Fruit fly (Drosophila melanogaster) whole organism, embryonic: ENCODE data around the gene CG43845.

Experiments used
- Ada2b ChIP-seq: fragments of 200-800 bp; sonication (Bioruptor generic); IDR thresholded peaks from 2 replicates; pipeline ENCODE4 v1.3.6; 2022; ENCODE audit warnings: missing biosample characterization, missing genetic modification characterization
- Atf3 ChIP-seq: fragments of 200-800 bp; sonication (Bioruptor generic); optimal IDR thresholded peaks from 3 replicates; lab custom pipeline; 2016; ENCODE audit warnings: missing biosample characterization, missing genetic modification characterization
- Atf6 ChIP-seq: fragments of 200-800 bp; sonication (Bioruptor generic); IDR thresholded peaks from 2 replicates; pipeline ENCODE4 v1.3.6; 2022; ENCODE audit warnings: missing biosample characterization, missing genetic modification characterization
- CG12299 ChIP-seq: fragments of 200-800 bp; sonication (Bioruptor generic); optimal IDR thresholded peaks from 2 replicates; lab custom pipeline; 2018; ENCODE audit warnings: missing biosample characterization, mild to moderate bottlenecking, missing genetic modification characterization
- CG1233 ChIP-seq: fragments of 200-800 bp; sonication (Bioruptor generic); optimal IDR thresholded peaks from 4 replicates; lab custom pipeline; 2018; ENCODE audit warnings: missing biosample characterization, mild to moderate bottlenecking, missing genetic modification characterization
- CG13894 ChIP-seq: fragments of 200-800 bp; sonication (Bioruptor generic); optimal IDR thresholded peaks from 3 replicates; lab custom pipeline; 2018; ENCODE audit warnings: missing biosample characterization, mild to moderate bottlenecking, missing genetic modification characterization, moderate library complexity
- CG14050 ChIP-seq: fragments of 200-800 bp; sonication (Bioruptor generic); IDR thresholded peaks from 3 replicates; pipeline ENCODE4 v1.3.6; 2022; ENCODE audit warnings: missing biosample characterization, missing genetic modification characterization
- CG17328 ChIP-seq: fragments of 200-800 bp; sonication (Bioruptor generic); IDR thresholded peaks from 2 replicates; pipeline ENCODE4 v1.3.6; 2022; ENCODE audit warnings: missing biosample characterization, missing genetic modification characterization
- CG17829 ChIP-seq: fragments of 200-800 bp; optimal IDR thresholded peaks from 2 replicates; lab custom pipeline; 2019; ENCODE audit warnings: missing biosample characterization, mild to moderate bottlenecking, missing genetic modification characterization, moderate library complexity
- CG2875 ChIP-seq: fragments of 200-800 bp; sonication (Bioruptor generic); optimal IDR thresholded peaks from 2 replicates; lab custom pipeline; 2017; ENCODE audit warnings: missing biosample characterization, mild to moderate bottlenecking, missing genetic modification characterization, missing genetic modification reagents
- CG32772 ChIP-seq: fragments of 200-800 bp; sonication (Bioruptor generic); IDR thresholded peaks from 2 replicates; pipeline ENCODE4 v1.3.6; 2022; ENCODE audit warnings: missing biosample characterization, missing genetic modification characterization
- CG33213 ChIP-seq: fragments of 200-800 bp; sonication (Bioruptor generic); optimal IDR thresholded peaks from 3 replicates; lab custom pipeline; 2016; ENCODE audit warnings: missing biosample characterization, missing genetic modification characterization
- CG33557 ChIP-seq: fragments of 200-800 bp; sonication (Bioruptor generic); optimal IDR thresholded peaks from 2 replicates; lab custom pipeline; 2019; ENCODE audit warnings: missing biosample characterization, mild to moderate bottlenecking, missing genetic modification characterization, moderate library complexity
- CG5245 ChIP-seq: fragments of 200-800 bp; sonication (Bioruptor generic); optimal IDR thresholded peaks from 3 replicates; lab custom pipeline; 2016; ENCODE audit warnings: missing biosample characterization, missing genetic modification characterization
- CG7987 ChIP-seq: fragments of 200-800 bp; sonication (Bioruptor generic); optimal IDR thresholded peaks from 2 replicates; lab custom pipeline; 2018; ENCODE audit warnings: missing biosample characterization, mild to moderate bottlenecking, missing genetic modification characterization, moderate library complexity
- CG8388 ChIP-seq: fragments of 200-800 bp; sonication (Bioruptor generic); optimal IDR thresholded peaks from 2 replicates; lab custom pipeline; 2019; ENCODE audit warnings: missing biosample characterization, mild to moderate bottlenecking, missing genetic modification characterization, moderate library complexity
- Dad ChIP-seq: fragments of 200-800 bp; sonication (Bioruptor generic); optimal IDR thresholded peaks from 3 replicates; lab custom pipeline; 2016; ENCODE audit warnings: missing biosample characterization, missing genetic modification characterization
- Ets65A ChIP-seq: fragments of 200-800 bp; sonication (Bioruptor generic); peaks from one replicate; lab custom pipeline; 2016; ENCODE audit warnings: missing biosample characterization, missing genetic modification characterization
- Gug ChIP-seq: fragments of 200-800 bp; sonication (Bioruptor generic); IDR thresholded peaks from 4 replicates; pipeline ENCODE4 v1.3.6; 2022; ENCODE audit warnings: missing biosample characterization, missing genetic modification characterization
- H2.0 ChIP-seq: fragments of 200-800 bp; sonication (Bioruptor generic); IDR thresholded peaks from 2 replicates; pipeline ENCODE4 v1.3.6; 2022; ENCODE audit warnings: missing biosample characterization, missing genetic modification characterization
- HLH3B ChIP-seq: fragments of 200-800 bp; sonication (Bioruptor generic); IDR thresholded peaks from 2 replicates; pipeline ENCODE4 v1.3.6; 2022; ENCODE audit warnings: missing biosample characterization, missing genetic modification characterization
- HLH54F ChIP-seq: fragments of 200-800 bp; sonication (Bioruptor generic); optimal IDR thresholded peaks from 3 replicates; lab custom pipeline; 2016; ENCODE audit warnings: missing biosample characterization, missing genetic modification characterization
- Hr78 ChIP-seq, 2 experiments: fragments of 200-800 bp in 1 of 2; fragments of >200 bp in 1 of 2; sonication (Bioruptor generic) in 1 of 2; optimal IDR thresholded peaks; 2 replicates each; lab custom pipeline; 2017 to 2019; ENCODE audit warnings: missing biosample characterization in 2 of 2, missing genetic modification characterization in 2 of 2, mild to moderate bottlenecking in 1 of 2, moderate library complexity in 1 of 2
- Kr ChIP-seq: fragments of 200-800 bp; sonication (Bioruptor generic); optimal IDR thresholded peaks from 2 replicates; lab custom pipeline; 2017; ENCODE audit warnings: missing biosample characterization, mild to moderate bottlenecking, missing genetic modification characterization
- Optix ChIP-seq: fragments of 200-800 bp; sonication (Bioruptor generic); IDR thresholded peaks from 3 replicates; pipeline ENCODE4 v1.3.6; 2022; ENCODE audit warnings: missing biosample characterization, missing genetic modification characterization
- Ptx1 ChIP-seq: fragments of 200-800 bp; sonication (Bioruptor generic); IDR thresholded peaks from 2 replicates; pipeline ENCODE4 v1.3.6; 2022; ENCODE audit warnings: missing biosample characterization, missing genetic modification characterization
- Scr ChIP-seq: fragments of 200-800 bp; sonication (Bioruptor generic); IDR thresholded peaks from 2 replicates; pipeline ENCODE4 v1.3.6; 2022; ENCODE audit warnings: missing biosample characterization, missing genetic modification characterization; ENCODE audit not compliant: partially characterized antibody
- Six4 ChIP-seq: fragments of 200-800 bp; sonication (Bioruptor generic); optimal IDR thresholded peaks from 2 replicates; lab custom pipeline; 2016; ENCODE audit warnings: missing biosample characterization, missing genetic modification characterization
- Taf1 ChIP-seq: fragments of 200-800 bp; sonication (Bioruptor generic); IDR thresholded peaks from 2 replicates; pipeline ENCODE4 v1.3.6; 2022; ENCODE audit warnings: missing biosample characterization, missing genetic modification characterization
- al ChIP-seq: fragments of 200-800 bp; sonication (Bioruptor generic); IDR thresholded peaks from 2 replicates; pipeline ENCODE4 v1.3.6; 2022; ENCODE audit warnings: missing biosample characterization, missing genetic modification characterization
- ase ChIP-seq: fragments of 200-800 bp; sonication (Bioruptor generic); IDR thresholded peaks from 3 replicates; pipeline ENCODE4 v1.3.6; 2022; ENCODE audit warnings: missing biosample characterization, missing genetic modification characterization
- bsh ChIP-seq, 2 experiments: fragments of 200-800 bp; sonication (Bioruptor generic); optimal IDR thresholded peaks; 2 replicates each; lab custom pipeline; 2017 to 2018; ENCODE audit warnings: mild to moderate bottlenecking in 2 of 2, missing biosample characterization in 2 of 2, missing genetic modification characterization in 2 of 2, moderate library complexity in 1 of 2
- chn ChIP-seq: fragments of 200-800 bp; sonication (Bioruptor generic); optimal IDR thresholded peaks from 2 replicates; lab custom pipeline; 2016; ENCODE audit warnings: missing biosample characterization, missing genetic modification characterization
- crol ChIP-seq: fragments of 200-800 bp; sonication (Bioruptor generic); IDR thresholded peaks from 2 replicates; pipeline ENCODE4 v1.3.6; 2022; ENCODE audit warnings: missing biosample characterization, missing genetic modification characterization
- cwo ChIP-seq: fragments of 200-800 bp; sonication (Bioruptor generic); optimal IDR thresholded peaks from 3 replicates; lab custom pipeline; 2017; ENCODE audit warnings: missing biosample characterization, missing genetic modification characterization, mild to moderate bottlenecking, moderate library complexity, missing genetic modification reagents
- ems ChIP-seq: fragments of 200-800 bp; sonication (Bioruptor generic); optimal IDR thresholded peaks from 3 replicates; lab custom pipeline; 2016; ENCODE audit warnings: missing biosample characterization, missing genetic modification characterization
- fd3F ChIP-seq: fragments of 200-800 bp; sonication (Bioruptor generic); optimal IDR thresholded peaks from 2 replicates; lab custom pipeline; 2018; ENCODE audit warnings: missing biosample characterization, mild to moderate bottlenecking, missing genetic modification characterization, moderate library complexity
- fu2 ChIP-seq: fragments of 200-800 bp; sonication (Bioruptor generic); optimal IDR thresholded peaks from 2 replicates; lab custom pipeline; 2016; ENCODE audit warnings: missing biosample characterization, missing genetic modification characterization
- gem ChIP-seq: fragments of 200-800 bp; sonication (Bioruptor generic); optimal IDR thresholded peaks from 2 replicates; lab custom pipeline; 2019; ENCODE audit warnings: missing biosample characterization, mild to moderate bottlenecking, missing genetic modification characterization, moderate library complexity
- ham ChIP-seq: fragments of 200-800 bp; sonication (Bioruptor generic); IDR thresholded peaks from 2 replicates; pipeline ENCODE4 v1.3.6; 2022; ENCODE audit warnings: missing biosample characterization, missing genetic modification characterization
- her ChIP-seq: fragments of 200-800 bp; sonication (Bioruptor generic); optimal IDR thresholded peaks from 2 replicates; lab custom pipeline; 2016; ENCODE audit warnings: missing biosample characterization, missing genetic modification characterization
- hth ChIP-seq: fragments of >200 bp; optimal IDR thresholded peaks from 2 replicates; lab custom pipeline; 2017; ENCODE audit warnings: inconsistent platforms
- onecut ChIP-seq: fragments of 200-800 bp; sonication (Bioruptor generic); IDR thresholded peaks from 2 replicates; pipeline ENCODE4 v1.3.6; 2022; ENCODE audit warnings: missing biosample characterization, missing genetic modification characterization
- pho ChIP-seq: fragments of 200-800 bp; sonication (Bioruptor generic); optimal IDR thresholded peaks from 2 replicates; lab custom pipeline; 2016; ENCODE audit warnings: missing biosample characterization, missing genetic modification characterization
- pzg ChIP-seq: fragments of 200-800 bp; sonication (Bioruptor generic); optimal IDR thresholded peaks from 3 replicates; lab custom pipeline; 2018; ENCODE audit warnings: missing biosample characterization, mild to moderate bottlenecking, missing genetic modification characterization, moderate library complexity
- rib ChIP-seq: fragments of 200-800 bp; sonication (Bioruptor generic); IDR thresholded peaks from 2 replicates; pipeline ENCODE4 v1.3.6; 2022; ENCODE audit warnings: missing biosample characterization, missing genetic modification characterization
- run ChIP-seq: fragments of 200-800 bp; sonication (Bioruptor generic); optimal IDR thresholded peaks from 3 replicates; lab custom pipeline; 2018; ENCODE audit warnings: missing biosample characterization, mild to moderate bottlenecking, missing genetic modification characterization
- stwl ChIP-seq: fragments of 200-800 bp; sonication (Bioruptor generic); optimal IDR thresholded peaks from 3 replicates; lab custom pipeline; 2018; ENCODE audit warnings: missing biosample characterization, mild to moderate bottlenecking, missing genetic modification characterization, moderate library complexity
- zen ChIP-seq: fragments of 200-800 bp; sonication (Bioruptor generic); optimal IDR thresholded peaks from 3 replicates; lab custom pipeline; 2018; ENCODE audit warnings: missing biosample characterization, mild to moderate bottlenecking, missing genetic modification characterization, moderate library complexity
- zf30C ChIP-seq: fragments of 200-800 bp; sonication (Bioruptor generic); optimal IDR thresholded peaks from 3 replicates; lab custom pipeline; 2018; ENCODE audit warnings: missing biosample characterization, mild to moderate bottlenecking, missing genetic modification characterization
- zfh1 ChIP-seq: fragments of 200-800 bp; sonication (Bioruptor generic); IDR thresholded peaks from 3 replicates; pipeline ENCODE4 v1.3.6; 2022; ENCODE audit warnings: missing biosample characterization, missing genetic modification characterization

The CG43845 gene

DNA sequence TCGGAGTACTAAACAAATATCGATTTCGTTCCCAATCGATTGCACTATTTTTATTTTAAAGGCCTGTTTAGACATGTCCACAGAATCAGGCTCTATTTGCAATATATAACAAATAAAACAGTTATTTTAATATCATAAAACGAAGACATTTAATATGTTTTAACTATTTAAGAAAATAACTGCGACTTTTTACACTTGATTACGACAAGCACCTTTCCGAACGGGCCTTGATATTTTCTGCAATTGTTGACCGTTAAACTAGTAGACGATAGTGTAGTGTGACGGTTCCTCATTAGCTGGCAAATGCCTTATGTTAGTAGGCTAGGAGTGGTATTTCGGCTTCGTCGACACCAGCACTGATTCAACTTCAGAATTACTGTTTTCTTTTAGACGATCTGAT lies 45.7 kb upstream of the CG43845 start, which contains the start of the genes CG2931 and Rheb (continued):
- peak; percentile 43 for TF ChIP-seq Dad (GFP tag; lab: Kevin White, UChicago)
- peak; percentile 85 for TF ChIP-seq Scr (GFP tag; lab: Robert Waterston, UW)
- peak; percentile 55 for TF ChIP-seq fd3F (GFP tag; lab: Kevin White, UChicago)
- peak; percentile 67 for TF ChIP-seq Atf6
- peak in 1 of 2 experiments; percentile 70 for TF ChIP-seq bsh (GFP tag; optimal IDR thresholded peaks at IDR 0.05; lab: Kevin White, UChicago)
- TF ChIP-seq Ets65A (GFP tag; lab: Kevin White, UChicago): peak; percentile 94
- TF ChIP-seq Ptx1 (GFP tag; lab: Robert Waterston, UW): peak; percentile 79
- TF ChIP-seq CG14050: no peak
- no peak for TF ChIP-seq zf30C (GFP tag; lab: Kevin White, UChicago)
- peak; percentile 45; the same call in 1 of the 2 replicates for TF ChIP-seq al
- no peak for TF ChIP-seq ham (GFP tag; lab: Robert Waterston, UW)
- TF ChIP-seq crol (GFP tag; lab: Robert Waterston, UW): no peak
- no peak for TF ChIP-seq Hr78 (GFP tag; optimal IDR thresholded peaks at IDR 0.05; lab: Kevin White, UChicago)
- peak; percentile 83 for TF ChIP-seq CG17829 (tag; lab: Kevin White, UChicago)
- TF ChIP-seq zfh1 (GFP tag; lab: Robert Waterston, UW): peak; percentile 66; the same call in 2 of the 3 replicates
- peak; percentile 62 for TF ChIP-seq zen (tag; lab: Kevin White, UChicago)
- TF ChIP-seq CG1233 (GFP tag; lab: Kevin White, UChicago): no peak
- TF ChIP-seq HLH54F: peak; percentile 46
- peak; percentile 44 for TF ChIP-seq CG33557 (GFP tag; lab: Kevin White, UChicago)
- peak; percentile 45 for TF ChIP-seq ems (GFP tag; lab: Kevin White, UChicago)
- peak; percentile 49; the same call in 1 of the 2 replicates for TF ChIP-seq H2.0 (GFP tag; lab: Robert Waterston, UW)
- TF ChIP-seq fu2 (GFP tag; lab: Kevin White, UChicago): peak; percentile 26
- no peak for TF ChIP-seq Taf1 (GFP tag; lab: Robert Waterston, UW)
- peak; percentile 0 for TF ChIP-seq CG2875 (GFP tag; lab: Kevin White, UChicago)
- TF ChIP-seq Six4 (GFP tag; lab: Kevin White, UChicago): peak; percentile 33
- peak; percentile 56 for TF ChIP-seq CG8388 (GFP tag; lab: Kevin White, UChicago)
- TF ChIP-seq CG17328 (GFP tag; lab: Robert Waterston, UW): peak; percentile 49
- TF ChIP-seq HLH3B (GFP tag; lab: Robert Waterston, UW): 0 out of 2 replicates have a peak, but pooled peaks have one; percentile 35
- TF ChIP-seq CG32772: peak; percentile 60
- peak; percentile 60 for TF ChIP-seq CG33213 (GFP tag; lab: Kevin White, UChicago)
- TF ChIP-seq Atf3: no peak
- peak; percentile 23 for TF ChIP-seq CG5245
- TF ChIP-seq hth: no peak
- TF ChIP-seq CG13894 (tag; lab: Kevin White, UChicago): peak; percentile 63
- TF ChIP-seq Optix (GFP tag; lab: Robert Waterston, UW): peak; percentile 39; the same call in 1 of the 3 replicates
- peak; percentile 43 for TF ChIP-seq pho (GFP tag; lab: Kevin White, UChicago)
- no peak for TF ChIP-seq cwo
- TF ChIP-seq Kr: no peak
- no peak for TF ChIP-seq her (GFP tag; lab: Kevin White, UChicago)
- peak; percentile 47; the same call in 2 of the 3 replicates for TF ChIP-seq ase (GFP tag; lab: Robert Waterston, UW)
- TF ChIP-seq rib (GFP tag; lab: Robert Waterston, UW): no peak
- TF ChIP-seq Ada2b (GFP tag; lab: Robert Waterston, UW): peak; percentile 74
- TF ChIP-seq CG12299: peak; percentile 41
- peak; percentile 84 for TF ChIP-seq onecut
- peak; percentile 89 for TF ChIP-seq pzg (GFP tag; lab: Kevin White, UChicago)
- TF ChIP-seq stwl (tag; lab: Kevin White, UChicago): peak; percentile 87
- TF ChIP-seq CG7987 (GFP tag; lab: Kevin White, UChicago): peak; percentile 16
- peak; percentile 84 for TF ChIP-seq gem
- TF ChIP-seq run: no peak
- peak; percentile 61 for TF ChIP-seq chn (GFP tag; lab: Kevin White, UChicago)
- no peak; the same call in 3 of the 4 replicates for TF ChIP-seq Gug (GFP tag; lab: Robert Waterston, UW)
